Fruit fly (Drosophila melanogaster): ENCODE results near the gene Gr66a.
A peak's percentile ranks its signal among the peaks of the same experiment; 100 is the strongest.

Gene Gr66a

dm6 chr3L:8329005-8329404 is 22.2 kb upstream of the Gr66a start:
- no peak for TF ChIP-seq Sp1 (GFP tag; optimal IDR thresholded peaks at IDR 0.05)
- no peak for TF ChIP-seq dsf (GFP tag; optimal IDR thresholded peaks at IDR 0.05; ENCODE audit: borderline replicate concordance)
- TF ChIP-seq sv (GFP tag; optimal IDR thresholded peaks at IDR 0.05) = no peak
- no peak for TF ChIP-seq rgr (GFP tag; optimal IDR thresholded peaks at IDR 0.05)
- TF ChIP-seq foxo (GFP tag; optimal IDR thresholded peaks at IDR 0.05) = no peak
- no peak for TF ChIP-seq fru (GFP tag; optimal IDR thresholded peaks at IDR 0.05)
- no peak for TF ChIP-seq Jra (GFP tag; optimal IDR thresholded peaks at IDR 0.05)
- peak; percentile 96 for TF ChIP-seq Myc (optimal IDR thresholded peaks at IDR 0.05)
- peak; percentile 54 for TF ChIP-seq Dif (GFP tag; optimal IDR thresholded peaks at IDR 0.05; ENCODE audit: partially characterized antibody)
- no peak for TF ChIP-seq dl (GFP tag; optimal IDR thresholded peaks at IDR 0.05; ENCODE audit: insufficient read depth in 1 of 2, partially characterized antibody in 2 of 2)
- TF ChIP-seq Rel (GFP tag; optimal IDR thresholded peaks at IDR 0.05) = no peak
- TF ChIP-seq Rel (tag; optimal IDR thresholded peaks at IDR 0.05) = no peak
- peak; percentile 79 for TF ChIP-seq Vsx2 (GFP tag; optimal IDR thresholded peaks at IDR 0.05; ENCODE audit: partially characterized antibody)
- no peak for TF ChIP-seq ey (GFP tag; optimal IDR thresholded peaks at IDR 0.05)
- TF ChIP-seq sage (GFP tag; optimal IDR thresholded peaks at IDR 0.05) = no peak
- no peak for TF ChIP-seq Mio (GFP tag; optimal IDR thresholded peaks at IDR 0.05)
- no peak for TF ChIP-seq Hr78 (GFP tag; optimal IDR thresholded peaks at IDR 0.05)
- peak; percentile 89 for TF ChIP-seq N (GFP tag; optimal IDR thresholded peaks at IDR 0.05)

DNA sequence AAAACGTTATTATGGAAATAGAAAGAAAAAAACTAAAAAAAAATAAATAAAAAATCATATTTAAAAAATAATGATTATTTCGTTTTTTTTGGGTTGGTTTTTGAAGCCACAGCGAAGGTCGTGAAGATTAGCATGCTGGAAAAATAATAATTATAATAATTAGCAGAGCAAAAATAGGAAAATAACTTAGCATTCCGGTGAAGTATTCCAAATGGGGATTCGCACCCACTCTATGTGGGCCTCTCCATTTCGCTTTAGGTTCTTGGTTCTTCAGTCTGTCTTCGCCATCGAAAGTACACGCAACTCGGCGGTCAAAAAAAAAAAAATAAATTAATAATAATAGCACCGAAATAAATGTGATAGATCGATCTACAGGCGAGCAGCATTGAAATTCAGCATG is 21.5 kb upstream of the Gr66a start, which contains the start of gene CG34462:
CG34462 (plus strand) TSS at position 301 of the 400 bp plus-strand sequence.
- no peak for TF ChIP-seq HLH106 (tag; optimal IDR thresholded peaks at IDR 0.05)
- no peak for TF ChIP-seq CrebA (GFP tag; optimal IDR thresholded peaks at IDR 0.05; ENCODE audit: borderline replicate concordance)
- TF ChIP-seq Myc (optimal IDR thresholded peaks at IDR 0.05) = no peak
- TF ChIP-seq sv (GFP tag; optimal IDR thresholded peaks at IDR 0.05) = no peak
- TF ChIP-seq N (GFP tag; optimal IDR thresholded peaks at IDR 0.05) = no peak
- no peak for TF ChIP-seq CG32264 (GFP tag; optimal IDR thresholded peaks at IDR 0.05)
- no peak for TF ChIP-seq br (GFP tag; optimal IDR thresholded peaks at IDR 0.05)
- TF ChIP-seq GATAd (GFP tag; optimal IDR thresholded peaks at IDR 0.05) = no peak
- TF ChIP-seq jim (GFP tag; optimal IDR thresholded peaks at IDR 0.05) = no peak
- TF ChIP-seq lola (GFP tag; optimal IDR thresholded peaks at IDR 0.05) = no peak
- TF ChIP-seq Hr83 (GFP tag; optimal IDR thresholded peaks at IDR 0.05; ENCODE audit: poor library complexity, severe bottlenecking) = no peak
- no peak for TF ChIP-seq woc (GFP tag; optimal IDR thresholded peaks at IDR 0.05)

dm6 chr3L:8325559-8325958 is 18.8 kb upstream of the Gr66a start, which contains the start of gene CG34461:
CG34461 (plus strand) TSS chr3L:8325859.
- TF ChIP-seq br (GFP tag; optimal IDR thresholded peaks at IDR 0.05) (no peak), usp (GFP tag; optimal IDR thresholded peaks at IDR 0.05) (no peak), Hnf4 (GFP tag; optimal IDR thresholded peaks at IDR 0.05) (no peak), CG9705 (GFP tag; optimal IDR thresholded peaks at IDR 0.05) (no peak), ey (GFP tag; optimal IDR thresholded peaks at IDR 0.05) (no peak), dmrt93B (GFP tag; optimal IDR thresholded peaks at IDR 0.05) (no peak), N (GFP tag; optimal IDR thresholded peaks at IDR 0.05) (no peak), jim (GFP tag; optimal IDR thresholded peaks at IDR 0.05) (no peak), fru (GFP tag; optimal IDR thresholded peaks at IDR 0.05) (no peak)

DNA sequence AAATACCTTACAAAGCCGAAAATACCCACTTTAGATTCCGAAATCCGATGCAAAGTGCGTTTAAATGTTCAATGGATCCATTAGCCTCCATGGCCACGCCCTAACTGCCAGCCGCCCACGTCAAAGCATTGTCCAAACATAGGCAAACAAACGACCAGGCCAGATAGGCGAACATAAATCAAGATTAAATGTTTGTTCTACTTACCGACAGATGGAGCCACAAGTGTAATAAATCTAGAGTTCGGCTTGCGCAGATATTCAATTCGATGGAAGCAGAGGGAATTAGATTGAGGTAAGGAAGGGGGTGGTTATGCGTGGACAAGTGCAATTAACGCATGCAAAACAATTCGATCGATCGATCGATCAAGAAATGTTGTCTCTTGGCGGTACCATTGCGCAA is 17.0 kb upstream of the Gr66a start:
- TF ChIP-seq GATAd (GFP tag; optimal IDR thresholded peaks at IDR 0.05) = no peak
- no peak for TF ChIP-seq dmrt93B (GFP tag; optimal IDR thresholded peaks at IDR 0.05)
- TF ChIP-seq rgr (GFP tag; optimal IDR thresholded peaks at IDR 0.05) = no peak
- no peak for TF ChIP-seq fru (GFP tag; optimal IDR thresholded peaks at IDR 0.05)
- no peak for TF ChIP-seq sage (GFP tag; optimal IDR thresholded peaks at IDR 0.05)
- no peak for TF ChIP-seq h (GFP tag; optimal IDR thresholded peaks at IDR 0.05)
- no peak for TF ChIP-seq Myc (optimal IDR thresholded peaks at IDR 0.05)
- no peak for TF ChIP-seq Hr83 (GFP tag; optimal IDR thresholded peaks at IDR 0.05; ENCODE audit: poor library complexity, severe bottlenecking)
- no peak for TF ChIP-seq sv (GFP tag; optimal IDR thresholded peaks at IDR 0.05)
- no peak for TF ChIP-seq OdsH (GFP tag; optimal IDR thresholded peaks at IDR 0.05)
- TF ChIP-seq Vsx2 (GFP tag; optimal IDR thresholded peaks at IDR 0.05; ENCODE audit: partially characterized antibody) = no peak
- no peak for TF ChIP-seq Hr78 (GFP tag; optimal IDR thresholded peaks at IDR 0.05)
- no peak for TF ChIP-seq dl (GFP tag; optimal IDR thresholded peaks at IDR 0.05; ENCODE audit: insufficient read depth in 1 of 2, partially characterized antibody in 2 of 2)
